Fruit fly (Drosophila melanogaster) whole organism, embryonic: ENCODE data around the gene NdufA3.

Experiments used
- BEAF-32 ChIP-seq: fragments of 200-800 bp; sonication (Bioruptor generic); optimal IDR thresholded peaks from 3 replicates; lab custom pipeline; 2017; ENCODE audit warnings: missing biosample characterization, missing genetic modification characterization, mild to moderate bottlenecking, moderate library complexity, missing genetic modification reagents
- CG10543 ChIP-seq: fragments of 200-800 bp; sonication (Bioruptor generic); optimal IDR thresholded peaks from 3 replicates; lab custom pipeline; 2017; ENCODE audit warnings: missing biosample characterization, mild to moderate bottlenecking, missing genetic modification characterization, moderate library complexity
- CG11560 ChIP-seq: fragments of 200-800 bp; sonication (Bioruptor generic); IDR thresholded peaks from 3 replicates; pipeline ENCODE4 v1.3.6; 2022; ENCODE audit warnings: missing biosample characterization, missing genetic modification characterization
- CG12659 ChIP-seq: fragments of 200-800 bp; sonication (Bioruptor generic); optimal IDR thresholded peaks from 3 replicates; lab custom pipeline; 2017; ENCODE audit warnings: mild to moderate bottlenecking, missing biosample characterization, missing genetic modification reagents, missing genetic modification characterization
- CG12769 ChIP-seq: fragments of 200-800 bp; sonication (Bioruptor generic); optimal IDR thresholded peaks from 2 replicates; lab custom pipeline; 2019; ENCODE audit warnings: missing biosample characterization, mild to moderate bottlenecking, missing genetic modification characterization, moderate library complexity
- CG14710 ChIP-seq: fragments of 200-800 bp; sonication (Bioruptor generic); optimal IDR thresholded peaks from 3 replicates; lab custom pipeline; 2019; ENCODE audit warnings: missing biosample characterization, mild to moderate bottlenecking, missing genetic modification characterization, moderate library complexity
- CG17912 ChIP-seq: fragments of 200-800 bp; sonication (Bioruptor generic); optimal IDR thresholded peaks from 2 replicates; lab custom pipeline; 2018; ENCODE audit warnings: missing biosample characterization, mild to moderate bottlenecking, missing genetic modification characterization
- CG1792 ChIP-seq: fragments of 200-800 bp; sonication (Bioruptor generic); optimal IDR thresholded peaks from 2 replicates; lab custom pipeline; 2016; ENCODE audit warnings: missing biosample characterization, missing genetic modification characterization
- CG2678 ChIP-seq: fragments of 200-800 bp; sonication (Bioruptor generic); optimal IDR thresholded peaks from 3 replicates; lab custom pipeline; 2019; ENCODE audit warnings: missing biosample characterization, mild to moderate bottlenecking, missing genetic modification characterization, moderate library complexity
- CG2712 ChIP-seq: fragments of 200-800 bp; optimal IDR thresholded peaks from 3 replicates; lab custom pipeline; 2019; ENCODE audit warnings: missing biosample characterization, mild to moderate bottlenecking, missing genetic modification characterization, moderate library complexity
- CG30020 ChIP-seq: fragments of 200-800 bp; optimal IDR thresholded peaks from 2 replicates; lab custom pipeline; 2019; ENCODE audit warnings: missing biosample characterization, mild to moderate bottlenecking, missing genetic modification characterization, moderate library complexity
- CG34224 ChIP-seq: fragments of 200-800 bp; sonication (Bioruptor generic); IDR thresholded peaks from 3 replicates; pipeline ENCODE4 v1.3.6; 2022; ENCODE audit warnings: missing biosample characterization, missing genetic modification characterization; ENCODE audit not compliant: partially characterized antibody
- CG43689 ChIP-seq: fragments of 200-800 bp; sonication (Bioruptor generic); IDR thresholded peaks from 2 replicates; pipeline ENCODE4 v1.3.6; 2022; ENCODE audit warnings: missing biosample characterization, missing genetic modification characterization
- CG5180 ChIP-seq: fragments of 200-800 bp; sonication (Bioruptor generic); optimal IDR thresholded peaks from 3 replicates; lab custom pipeline; 2017; ENCODE audit warnings: missing biosample characterization, missing genetic modification characterization, mild to moderate bottlenecking, moderate library complexity, missing genetic modification reagents
- CG6813 ChIP-seq: fragments of 200-800 bp; sonication (Bioruptor generic); optimal IDR thresholded peaks from 2 replicates; lab custom pipeline; 2017; ENCODE audit warnings: missing biosample characterization, missing genetic modification characterization, mild to moderate bottlenecking, moderate library complexity, missing genetic modification reagents
- CG7745 ChIP-seq: fragments of 200-800 bp; sonication (Bioruptor generic); optimal IDR thresholded peaks from 2 replicates; lab custom pipeline; 2018; ENCODE audit warnings: missing biosample characterization, mild to moderate bottlenecking, missing genetic modification characterization, moderate library complexity
- CG7786 ChIP-seq: fragments of 200-800 bp; sonication (Bioruptor generic); optimal IDR thresholded peaks from 2 replicates; lab custom pipeline; 2016; ENCODE audit warnings: missing biosample characterization, missing genetic modification characterization
- D19B ChIP-seq: fragments of 200-800 bp; sonication (Bioruptor generic); optimal IDR thresholded peaks from 2 replicates; lab custom pipeline; 2017; ENCODE audit warnings: missing biosample characterization, mild to moderate bottlenecking, missing genetic modification characterization
- Dad ChIP-seq: fragments of 200-800 bp; sonication (Bioruptor generic); optimal IDR thresholded peaks from 3 replicates; lab custom pipeline; 2016; ENCODE audit warnings: missing biosample characterization, missing genetic modification characterization
- Dp ChIP-seq: fragments of 200-800 bp; sonication (Bioruptor generic); optimal IDR thresholded peaks from 2 replicates; lab custom pipeline; 2018; ENCODE audit warnings: missing biosample characterization, mild to moderate bottlenecking, missing genetic modification characterization, moderate library complexity
- Fer1 ChIP-seq: fragments of 200-800 bp; sonication (Bioruptor generic); optimal IDR thresholded peaks from 2 replicates; lab custom pipeline; 2017; ENCODE audit warnings: missing biosample characterization, mild to moderate bottlenecking, missing genetic modification characterization
- Fer2 ChIP-seq: fragments of 200-800 bp; sonication (Bioruptor generic); optimal IDR thresholded peaks from 2 replicates; lab custom pipeline; 2018; ENCODE audit warnings: missing biosample characterization, mild to moderate bottlenecking, missing genetic modification characterization, moderate library complexity
- Fer3 ChIP-seq: fragments of 200-800 bp; sonication (Bioruptor generic); optimal IDR thresholded peaks from 2 replicates; lab custom pipeline; 2018; ENCODE audit warnings: missing biosample characterization, mild to moderate bottlenecking, missing genetic modification characterization, moderate library complexity
- Meics ChIP-seq: fragments of 200-800 bp; sonication (Bioruptor generic); optimal IDR thresholded peaks from 2 replicates; lab custom pipeline; 2017; ENCODE audit warnings: missing biosample characterization, mild to moderate bottlenecking, missing genetic modification characterization
- Myb ChIP-seq: fragments of 200-800 bp; sonication (Bioruptor generic); optimal IDR thresholded peaks from 2 replicates; lab custom pipeline; 2016; ENCODE audit warnings: missing biosample characterization, missing genetic modification characterization
- Oli ChIP-seq: fragments of 200-800 bp; sonication (Bioruptor generic); optimal IDR thresholded peaks from 2 replicates; lab custom pipeline; 2018; ENCODE audit warnings: missing biosample characterization, mild to moderate bottlenecking, missing genetic modification characterization, moderate library complexity
- Poxn ChIP-seq: fragments of 200-800 bp; sonication (Bioruptor generic); IDR thresholded peaks from 2 replicates; pipeline ENCODE4 v1.3.6; 2022; ENCODE audit warnings: missing biosample characterization, missing genetic modification characterization
- Scr ChIP-seq: fragments of 200-800 bp; sonication (Bioruptor generic); IDR thresholded peaks from 2 replicates; pipeline ENCODE4 v1.3.6; 2022; ENCODE audit warnings: missing biosample characterization, missing genetic modification characterization; ENCODE audit not compliant: partially characterized antibody
- Sin3A ChIP-seq: fragments of >200 bp; optimal IDR thresholded peaks from 2 replicates; lab custom pipeline; 2018
- Xbp1 ChIP-seq: fragments of 200-800 bp; sonication (Bioruptor generic); optimal IDR thresholded peaks from 3 replicates; lab custom pipeline; 2016; ENCODE audit warnings: missing biosample characterization, mild to moderate bottlenecking, missing genetic modification characterization
- al ChIP-seq: fragments of 200-800 bp; sonication (Bioruptor generic); IDR thresholded peaks from 2 replicates; pipeline ENCODE4 v1.3.6; 2022; ENCODE audit warnings: missing biosample characterization, missing genetic modification characterization
- aop ChIP-seq: fragments of 200-800 bp; sonication (Bioruptor generic); IDR thresholded peaks from 2 replicates; pipeline ENCODE4 v1.3.6; 2022; ENCODE audit warnings: missing biosample characterization, missing genetic modification characterization
- ap ChIP-seq: fragments of 200-800 bp; sonication (Bioruptor generic); IDR thresholded peaks from 2 replicates; pipeline ENCODE4 v1.3.6; 2022; ENCODE audit warnings: missing biosample characterization, missing genetic modification characterization
- bcd ChIP-seq: fragments of 200-800 bp; sonication (Bioruptor generic); optimal IDR thresholded peaks from 2 replicates; lab custom pipeline; 2017; ENCODE audit warnings: missing biosample characterization, mild to moderate bottlenecking, missing genetic modification characterization
- ci ChIP-seq: fragments of 200-800 bp; sonication (Bioruptor generic); IDR thresholded peaks from 3 replicates; pipeline ENCODE4 v1.3.6; 2022; ENCODE audit warnings: missing biosample characterization, missing genetic modification characterization
- dati ChIP-seq: fragments of 200-800 bp; sonication (Bioruptor generic); IDR thresholded peaks from 2 replicates; pipeline ENCODE4 v1.3.6; 2022; ENCODE audit warnings: missing biosample characterization, missing genetic modification characterization
- fd96Cb ChIP-seq: fragments of 200-800 bp; sonication (Bioruptor generic); optimal IDR thresholded peaks from 2 replicates; lab custom pipeline; 2018; ENCODE audit warnings: missing biosample characterization, mild to moderate bottlenecking, missing genetic modification characterization, moderate library complexity
- gfzf ChIP-seq: fragments of 200-800 bp; sonication (Bioruptor generic); optimal IDR thresholded peaks from 2 replicates; lab custom pipeline; 2016; ENCODE audit warnings: missing biosample characterization, mild to moderate bottlenecking, missing genetic modification characterization, moderate library complexity
- hbn ChIP-seq: fragments of 200-800 bp; sonication (Bioruptor generic); IDR thresholded peaks from 2 replicates; pipeline ENCODE4 v1.3.6; 2022; ENCODE audit warnings: missing biosample characterization, missing genetic modification characterization; ENCODE audit not compliant: partially characterized antibody
- lilli ChIP-seq: fragments of 200-800 bp; sonication (Bioruptor generic); optimal IDR thresholded peaks from 3 replicates; lab custom pipeline; 2016; ENCODE audit warnings: missing biosample characterization, missing genetic modification characterization
- lola ChIP-seq, 3 experiments: fragments of >200 bp in 2 of 3; fragments of 200-800 bp in 1 of 3; sonication (Bioruptor generic) in 1 of 3; optimal IDR thresholded peaks; 2 replicates each; lab custom pipeline; 2017 to 2019; ENCODE audit warnings: missing biosample characterization in 3 of 3, missing genetic modification characterization in 3 of 3, mild to moderate bottlenecking in 1 of 3, moderate library complexity in 1 of 3
- mld ChIP-seq: fragments of 200-800 bp; sonication (Bioruptor generic); IDR thresholded peaks from 3 replicates; pipeline ENCODE4 v1.3.6; 2022; ENCODE audit warnings: missing biosample characterization, missing genetic modification characterization; ENCODE audit not compliant: partially characterized antibody
- pzg ChIP-seq: fragments of 200-800 bp; sonication (Bioruptor generic); optimal IDR thresholded peaks from 3 replicates; lab custom pipeline; 2018; ENCODE audit warnings: missing biosample characterization, mild to moderate bottlenecking, missing genetic modification characterization, moderate library complexity
- sens ChIP-seq: fragments of 200-800 bp; sonication (Bioruptor generic); peaks from one replicate; lab custom pipeline; 2016; ENCODE audit warnings: missing biosample characterization, missing genetic modification characterization
- sima ChIP-seq: fragments of 200-800 bp; sonication (Bioruptor generic); optimal IDR thresholded peaks from 2 replicates; lab custom pipeline; 2016; ENCODE audit warnings: missing biosample characterization, missing genetic modification characterization
- sna ChIP-seq: fragments of 200-800 bp; sonication (Bioruptor generic); IDR thresholded peaks from 2 replicates; pipeline ENCODE4 v1.3.6; 2022; ENCODE audit warnings: missing biosample characterization, missing genetic modification characterization; ENCODE audit not compliant: partially characterized antibody
- sob ChIP-seq: fragments of 200-800 bp; sonication (Bioruptor generic); IDR thresholded peaks from 2 replicates; pipeline ENCODE4 v1.3.6; 2022; ENCODE audit warnings: missing biosample characterization, missing genetic modification characterization
- stwl ChIP-seq: fragments of 200-800 bp; sonication (Bioruptor generic); optimal IDR thresholded peaks from 3 replicates; lab custom pipeline; 2018; ENCODE audit warnings: missing biosample characterization, mild to moderate bottlenecking, missing genetic modification characterization, moderate library complexity
- toy ChIP-seq: fragments of 200-800 bp; sonication (Bioruptor generic); IDR thresholded peaks from 2 replicates; pipeline ENCODE4 v1.3.6; 2022; ENCODE audit warnings: missing biosample characterization, missing genetic modification characterization
- trh ChIP-seq: fragments of 200-800 bp; sonication (Bioruptor generic); optimal IDR thresholded peaks from 2 replicates; lab custom pipeline; 2016; ENCODE audit warnings: missing biosample characterization, missing genetic modification characterization
- vvl ChIP-seq: fragments of 200-800 bp; sonication (Bioruptor generic); IDR thresholded peaks from 2 replicates; pipeline ENCODE4 v1.3.6; 2022; ENCODE audit warnings: missing biosample characterization, missing genetic modification characterization

Gene NdufA3

DNA sequence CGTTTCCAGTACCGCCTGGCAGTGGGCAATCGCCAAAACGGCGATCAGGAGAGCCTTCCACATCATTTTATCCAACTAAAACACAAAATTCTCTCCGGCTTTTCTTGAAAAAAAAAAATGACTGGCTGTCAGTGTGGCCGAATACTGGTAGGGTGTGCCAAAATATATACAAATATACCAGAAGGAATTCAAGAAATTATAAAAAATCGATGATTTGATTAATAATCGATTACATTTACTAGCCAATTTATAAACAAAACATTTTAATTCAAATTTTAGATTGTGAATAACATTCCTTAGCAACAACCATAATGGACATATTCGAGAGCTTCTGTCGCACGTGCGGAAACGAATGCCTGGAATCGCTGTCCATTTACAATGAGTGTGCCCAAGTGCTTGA is 1.5 kb downstream of the NdufA3 start, which contains the start of the genes Ost48 and Dlip1 (continued):
- TF ChIP-seq CG34224 (GFP tag; lab: Robert Waterston, UW) = peak; percentile 28; the same call in 1 of the 3 replicates
- no peak for TF ChIP-seq Myb (GFP tag; lab: Kevin White, UChicago)
- no peak for TF ChIP-seq sna (GFP tag; lab: Robert Waterston, UW)
- TF ChIP-seq CG2712 = no peak
- TF ChIP-seq Poxn (GFP tag; lab: Robert Waterston, UW) = no peak
- TF ChIP-seq BEAF-32 = peak; percentile 61
- no peak for TF ChIP-seq al (GFP tag; lab: Robert Waterston, UW)
- no peak for TF ChIP-seq CG12769 (tag; lab: Kevin White, UChicago)
- no peak for TF ChIP-seq sob
- TF ChIP-seq CG7786 (GFP tag; lab: Kevin White, UChicago) = no peak
- peak; percentile 46 for TF ChIP-seq hbn (GFP tag; lab: Robert Waterston, UW)
- no peak for TF ChIP-seq lilli (GFP tag; lab: Kevin White, UChicago)
- TF ChIP-seq CG14710 (tag; lab: Kevin White, UChicago) = peak; percentile 12
- peak; percentile 28 for TF ChIP-seq Xbp1 (GFP tag; lab: Kevin White, UChicago)
- no peak for TF ChIP-seq sima (GFP tag; lab: Kevin White, UChicago)
- no peak for TF ChIP-seq CG12659
- no peak for TF ChIP-seq vvl (GFP tag; lab: Robert Waterston, UW)
- peak; percentile 54 for TF ChIP-seq stwl (tag; lab: Kevin White, UChicago)
- no peak for TF ChIP-seq bcd
- no peak for TF ChIP-seq aop (GFP tag; lab: Robert Waterston, UW)
- TF ChIP-seq toy = no peak
- no peak for TF ChIP-seq D19B (GFP tag; lab: Kevin White, UChicago)
- no peak for TF ChIP-seq trh (GFP tag; lab: Kevin White, UChicago)
- no peak for TF ChIP-seq Meics
- no peak for TF ChIP-seq lola (GFP tag; optimal IDR thresholded peaks at IDR 0.05; lab: Kevin White, UChicago)
- TF ChIP-seq dati = no peak
- TF ChIP-seq Fer2 (tag; lab: Kevin White, UChicago) = no peak
- peak; percentile 24 for TF ChIP-seq Sin3A (lab: Kevin White, UChicago)
- TF ChIP-seq Dp (GFP tag; lab: Kevin White, UChicago) = peak; percentile 51
- no peak for TF ChIP-seq ap (GFP tag; lab: Robert Waterston, UW)
- TF ChIP-seq pzg (GFP tag; lab: Kevin White, UChicago) = peak; percentile 43
- TF ChIP-seq Fer1 (GFP tag; lab: Kevin White, UChicago) = no peak
- no peak for TF ChIP-seq CG30020 (tag; lab: Kevin White, UChicago)
- peak; percentile 62; the same call in 2 of the 3 replicates for TF ChIP-seq CG11560 (tag; lab: Robert Waterston, UW)
- TF ChIP-seq Dad (GFP tag; lab: Kevin White, UChicago) = no peak
- TF ChIP-seq CG7745 (tag; lab: Kevin White, UChicago) = no peak
- no peak for TF ChIP-seq CG17912 (GFP tag; lab: Kevin White, UChicago)
- no peak for TF ChIP-seq Oli
- TF ChIP-seq Fer3 (tag; lab: Kevin White, UChicago) = no peak
- TF ChIP-seq CG43689 = no peak
- no peak for TF ChIP-seq CG2678
- TF ChIP-seq CG1792 (GFP tag; lab: Kevin White, UChicago) = no peak
- no peak for TF ChIP-seq sens (GFP tag; lab: Kevin White, UChicago)
- no peak for TF ChIP-seq CG6813 (GFP tag; lab: Kevin White, UChicago)
- TF ChIP-seq gfzf = peak; percentile 64
- TF ChIP-seq CG10543 (GFP tag; lab: Kevin White, UChicago) = no peak
- peak; percentile 49; the same call in 1 of the 2 replicates for TF ChIP-seq Scr (GFP tag; lab: Robert Waterston, UW)
- TF ChIP-seq CG5180 (GFP tag; lab: Kevin White, UChicago) = no peak
- TF ChIP-seq mld = no peak
- TF ChIP-seq ci (GFP tag; lab: Robert Waterston, UW) = no peak
- no peak for TF ChIP-seq fd96Cb (tag; lab: Kevin White, UChicago)
